Fruit fly (Drosophila melanogaster) whole organism, embryonic: ENCODE data around the gene CG4338.
A peak's percentile ranks its signal among the peaks of the same experiment; 100 is the strongest.

Experiments
- Abd-B ChIP-seq: fragments of 200-800 bp; sonication (Bioruptor generic); optimal IDR thresholded peaks from 2 replicates; lab custom pipeline; 2018; ENCODE audit warnings: missing biosample characterization, mild to moderate bottlenecking, missing genetic modification characterization, moderate library complexity
- Asciz ChIP-seq: fragments of 200-800 bp; sonication (Bioruptor generic); optimal IDR thresholded peaks from 2 replicates; lab custom pipeline; 2017; ENCODE audit warnings: missing biosample characterization, mild to moderate bottlenecking, missing genetic modification characterization, missing genetic modification reagents
- Bdp1 ChIP-seq: fragments of 200-800 bp; sonication (Bioruptor generic); optimal IDR thresholded peaks from 3 replicates; lab custom pipeline; 2016; ENCODE audit warnings: missing biosample characterization, missing genetic modification characterization
- Blimp-1 ChIP-seq: fragments of 200-800 bp; sonication (Bioruptor generic); optimal IDR thresholded peaks from 3 replicates; lab custom pipeline; 2018; ENCODE audit warnings: missing biosample characterization, missing genetic modification characterization, mild to moderate bottlenecking, moderate library complexity, missing genetic modification reagents
- CG10979 ChIP-seq: fragments of 200-800 bp; sonication (Bioruptor generic); optimal IDR thresholded peaks from 2 replicates; lab custom pipeline; 2018; ENCODE audit warnings: missing biosample characterization, mild to moderate bottlenecking, missing genetic modification characterization, moderate library complexity
- CG11093 ChIP-seq: fragments of 200-800 bp; sonication (Bioruptor generic); IDR thresholded peaks from 3 replicates; pipeline ENCODE4 v1.3.6; 2022; ENCODE audit warnings: missing biosample characterization, missing genetic modification characterization
- CG12155 ChIP-seq: fragments of 200-800 bp; sonication (Bioruptor generic); optimal IDR thresholded peaks from 3 replicates; lab custom pipeline; 2016; ENCODE audit warnings: missing biosample characterization, missing genetic modification characterization
- CG13287 ChIP-seq: fragments of 200-800 bp; sonication (Bioruptor generic); IDR thresholded peaks from 2 replicates; pipeline ENCODE4 v1.3.6; 2022; ENCODE audit warnings: missing biosample characterization, missing genetic modification characterization; ENCODE audit not compliant: partially characterized antibody
- CG13424 ChIP-seq: fragments of 200-800 bp; sonication (Bioruptor generic); optimal IDR thresholded peaks from 2 replicates; lab custom pipeline; 2019; ENCODE audit warnings: missing biosample characterization, mild to moderate bottlenecking, missing genetic modification characterization, moderate library complexity
- CG15696 ChIP-seq: fragments of 200-800 bp; sonication (Bioruptor generic); optimal IDR thresholded peaks from 2 replicates; lab custom pipeline; 2019; ENCODE audit warnings: missing biosample characterization, mild to moderate bottlenecking, missing genetic modification characterization, moderate library complexity
- CG17359 ChIP-seq: fragments of 200-800 bp; sonication (Bioruptor generic); optimal IDR thresholded peaks from 3 replicates; lab custom pipeline; 2018; ENCODE audit warnings: missing biosample characterization, mild to moderate bottlenecking, missing genetic modification characterization, moderate library complexity
- CG17829 ChIP-seq: fragments of 200-800 bp; optimal IDR thresholded peaks from 2 replicates; lab custom pipeline; 2019; ENCODE audit warnings: missing biosample characterization, mild to moderate bottlenecking, missing genetic modification characterization, moderate library complexity
- CG18262 ChIP-seq: fragments of 200-800 bp; optimal IDR thresholded peaks from 3 replicates; lab custom pipeline; 2019; ENCODE audit warnings: missing biosample characterization, mild to moderate bottlenecking, missing genetic modification characterization, moderate library complexity
- CG2116 ChIP-seq: fragments of 200-800 bp; sonication (Bioruptor generic); optimal IDR thresholded peaks from 3 replicates; lab custom pipeline; 2018; ENCODE audit warnings: missing biosample characterization, mild to moderate bottlenecking, missing genetic modification characterization
- CG2199 ChIP-seq: fragments of 200-800 bp; sonication (Bioruptor generic); IDR thresholded peaks from 3 replicates; pipeline ENCODE4 v1.3.6; 2022; ENCODE audit warnings: missing biosample characterization, missing genetic modification characterization
- CG4360 ChIP-seq: fragments of 200-800 bp; sonication (Bioruptor generic); IDR thresholded peaks from 2 replicates; pipeline ENCODE4 v1.3.6; 2022; ENCODE audit warnings: missing biosample characterization, missing genetic modification characterization
- CG6683 ChIP-seq: fragments of 200-800 bp; sonication (Bioruptor generic); optimal IDR thresholded peaks from 2 replicates; lab custom pipeline; 2017; ENCODE audit warnings: missing biosample characterization, mild to moderate bottlenecking, missing genetic modification characterization, missing genetic modification reagents
- CHES-1-like ChIP-seq: fragments of 200-800 bp; sonication (Bioruptor generic); optimal IDR thresholded peaks from 2 replicates; lab custom pipeline; 2016; ENCODE audit warnings: missing biosample characterization, missing genetic modification characterization
- Dad ChIP-seq: fragments of 200-800 bp; sonication (Bioruptor generic); optimal IDR thresholded peaks from 3 replicates; lab custom pipeline; 2016; ENCODE audit warnings: missing biosample characterization, missing genetic modification characterization
- Dbx ChIP-seq: fragments of 200-800 bp; sonication (Bioruptor generic); IDR thresholded peaks from 3 replicates; pipeline ENCODE4 v1.3.6; 2022; ENCODE audit warnings: missing biosample characterization, missing genetic modification characterization
- Deaf1 ChIP-seq: fragments of 200-800 bp; optimal IDR thresholded peaks from 3 replicates; lab custom pipeline; 2019; ENCODE audit warnings: missing biosample characterization, mild to moderate bottlenecking, missing genetic modification characterization, moderate library complexity
- Ets97D ChIP-seq: fragments of 200-800 bp; sonication (Bioruptor generic); optimal IDR thresholded peaks from 3 replicates; lab custom pipeline; 2016; ENCODE audit warnings: missing biosample characterization, missing genetic modification characterization
- H2.0 ChIP-seq: fragments of 200-800 bp; sonication (Bioruptor generic); IDR thresholded peaks from 2 replicates; pipeline ENCODE4 v1.3.6; 2022; ENCODE audit warnings: missing biosample characterization, missing genetic modification characterization
- HLHmδ ChIP-seq: fragments of 200-800 bp; sonication (Bioruptor generic); optimal IDR thresholded peaks from 2 replicates; lab custom pipeline; 2018; ENCODE audit warnings: missing biosample characterization, mild to moderate bottlenecking, missing genetic modification characterization, moderate library complexity
- NC2α ChIP-seq: fragments of 200-800 bp; sonication (Bioruptor generic); optimal IDR thresholded peaks from 2 replicates; lab custom pipeline; 2016; ENCODE audit warnings: missing biosample characterization, missing genetic modification characterization
- Scr ChIP-seq: fragments of 200-800 bp; sonication (Bioruptor generic); IDR thresholded peaks from 2 replicates; pipeline ENCODE4 v1.3.6; 2022; ENCODE audit warnings: missing biosample characterization, missing genetic modification characterization; ENCODE audit not compliant: partially characterized antibody
- abd-A ChIP-seq: fragments of 200-800 bp; sonication (Bioruptor generic); optimal IDR thresholded peaks from 3 replicates; lab custom pipeline; 2019; ENCODE audit warnings: missing biosample characterization, mild to moderate bottlenecking, missing genetic modification characterization, moderate library complexity
- ap ChIP-seq: fragments of 200-800 bp; sonication (Bioruptor generic); IDR thresholded peaks from 2 replicates; pipeline ENCODE4 v1.3.6; 2022; ENCODE audit warnings: missing biosample characterization, missing genetic modification characterization
- bab2 ChIP-seq: fragments of 200-800 bp; sonication (Bioruptor generic); optimal IDR thresholded peaks from 2 replicates; lab custom pipeline; 2016; ENCODE audit warnings: missing biosample characterization, missing genetic modification characterization
- btn ChIP-seq: fragments of 200-800 bp; sonication (Bioruptor generic); optimal IDR thresholded peaks from 2 replicates; lab custom pipeline; 2016; ENCODE audit warnings: missing biosample characterization, missing genetic modification characterization
- crol ChIP-seq: fragments of 200-800 bp; sonication (Bioruptor generic); IDR thresholded peaks from 2 replicates; pipeline ENCODE4 v1.3.6; 2022; ENCODE audit warnings: missing biosample characterization, missing genetic modification characterization
- da ChIP-seq: fragments of 200-800 bp; sonication (Bioruptor generic); optimal IDR thresholded peaks from 2 replicates; lab custom pipeline; 2016; ENCODE audit warnings: missing biosample characterization, missing genetic modification characterization
- dm ChIP-seq: fragments of 200-800 bp; sonication (Bioruptor generic); optimal IDR thresholded peaks from 3 replicates; lab custom pipeline; 2016; ENCODE audit warnings: missing biosample characterization, missing genetic modification characterization
- dmrt11E ChIP-seq: fragments of 200-800 bp; sonication (Bioruptor generic); optimal IDR thresholded peaks from 3 replicates; lab custom pipeline; 2018; ENCODE audit warnings: missing biosample characterization, mild to moderate bottlenecking, missing genetic modification characterization, moderate library complexity
- fu2 ChIP-seq: fragments of 200-800 bp; sonication (Bioruptor generic); optimal IDR thresholded peaks from 2 replicates; lab custom pipeline; 2016; ENCODE audit warnings: missing biosample characterization, missing genetic modification characterization
- gfzf ChIP-seq: fragments of 200-800 bp; sonication (Bioruptor generic); optimal IDR thresholded peaks from 2 replicates; lab custom pipeline; 2016; ENCODE audit warnings: missing biosample characterization, mild to moderate bottlenecking, missing genetic modification characterization, moderate library complexity
- hb ChIP-seq: fragments of 200-800 bp; sonication (Bioruptor generic); IDR thresholded peaks from 3 replicates; pipeline ENCODE4 v1.3.6; 2022; ENCODE audit warnings: missing biosample characterization, missing genetic modification characterization; ENCODE audit not compliant: partially characterized antibody
- jumu ChIP-seq: fragments of 200-800 bp; sonication (Bioruptor generic); optimal IDR thresholded peaks from 3 replicates; lab custom pipeline; 2016; ENCODE audit warnings: missing biosample characterization, missing genetic modification characterization
- knrl ChIP-seq: fragments of 200-800 bp; sonication (Bioruptor generic); IDR thresholded peaks from 3 replicates; pipeline ENCODE4 v1.3.6; 2022; ENCODE audit warnings: missing biosample characterization, missing genetic modification characterization; ENCODE audit not compliant: partially characterized antibody
- lilli ChIP-seq: fragments of 200-800 bp; sonication (Bioruptor generic); optimal IDR thresholded peaks from 3 replicates; lab custom pipeline; 2016; ENCODE audit warnings: missing biosample characterization, missing genetic modification characterization
- nerfin-1 ChIP-seq: fragments of 200-800 bp; sonication (Bioruptor generic); optimal IDR thresholded peaks from 3 replicates; lab custom pipeline; 2019; ENCODE audit warnings: missing biosample characterization, mild to moderate bottlenecking, missing genetic modification characterization, moderate library complexity
- nom ChIP-seq: fragments of 200-800 bp; sonication (Bioruptor generic); optimal IDR thresholded peaks from 2 replicates; lab custom pipeline; 2017; ENCODE audit warnings: missing biosample characterization, missing genetic modification characterization, mild to moderate bottlenecking, moderate library complexity, missing genetic modification reagents
- org-1 ChIP-seq: fragments of 200-800 bp; sonication (Bioruptor generic); optimal IDR thresholded peaks from 2 replicates; lab custom pipeline; 2017; ENCODE audit warnings: missing biosample characterization, missing genetic modification characterization
- slp2 ChIP-seq: fragments of 200-800 bp; sonication (Bioruptor generic); optimal IDR thresholded peaks from 2 replicates; lab custom pipeline; 2016; ENCODE audit warnings: missing biosample characterization, missing genetic modification characterization
- so ChIP-seq: fragments of 200-800 bp; sonication (Bioruptor generic); IDR thresholded peaks from 3 replicates; pipeline ENCODE4 v1.3.6; 2022; ENCODE audit warnings: missing biosample characterization, missing genetic modification characterization
- sr ChIP-seq: fragments of 200-800 bp; sonication (Bioruptor generic); IDR thresholded peaks from 3 replicates; pipeline ENCODE4 v1.3.6; 2022; ENCODE audit warnings: missing biosample characterization, missing genetic modification characterization
- ssp ChIP-seq: fragments of 200-800 bp; sonication (Bioruptor generic); IDR thresholded peaks from 2 replicates; pipeline ENCODE4 v1.3.6; 2022; ENCODE audit warnings: missing biosample characterization, missing genetic modification characterization
- stc ChIP-seq: fragments of 200-800 bp; sonication (Bioruptor generic); IDR thresholded peaks from 2 replicates; pipeline ENCODE4 v1.3.6; 2022; ENCODE audit warnings: missing biosample characterization, missing genetic modification characterization
- trem ChIP-seq: fragments of 200-800 bp; optimal IDR thresholded peaks from 3 replicates; lab custom pipeline; 2019; ENCODE audit warnings: missing biosample characterization, mild to moderate bottlenecking, missing genetic modification characterization, moderate library complexity
- wdn ChIP-seq: fragments of 200-800 bp; sonication (Bioruptor generic); IDR thresholded peaks from 2 replicates; pipeline ENCODE4 v1.3.6; 2022; ENCODE audit warnings: missing biosample characterization, missing genetic modification characterization

The CG4338 gene

dm6 chr3R:15275158-15275623 lies at the start of gene CG4338, which contains the start of gene Cp190 (continued):
- peak; percentile 35 for TF ChIP-seq btn (GFP tag; lab: Kevin White, UChicago)
- TF ChIP-seq org-1 (GFP tag; lab: Kevin White, UChicago) = peak; percentile 96
- TF ChIP-seq CG13424 (tag; lab: Kevin White, UChicago) = peak; percentile 99
- TF ChIP-seq crol (GFP tag; lab: Robert Waterston, UW) = peak; percentile 71
- peak; percentile 94 for TF ChIP-seq Ets97D (GFP tag; lab: Kevin White, UChicago)
- TF ChIP-seq abd-A (tag; lab: Kevin White, UChicago) = no peak
- TF ChIP-seq Dbx (GFP tag; lab: Robert Waterston, UW) = peak; percentile 98
- TF ChIP-seq hb (GFP tag; lab: Robert Waterston, UW) = peak; percentile 72
- peak; percentile 75 for TF ChIP-seq slp2 (GFP tag; lab: Kevin White, UChicago)
- peak; percentile 93 for TF ChIP-seq bab2 (GFP tag; lab: Kevin White, UChicago)
- peak; percentile 89 for TF ChIP-seq dm (GFP tag; lab: Kevin White, UChicago)
- peak; percentile 89; the same call in 2 of the 3 replicates for TF ChIP-seq CG2199 (GFP tag; lab: Robert Waterston, UW)
- peak; percentile 91 for TF ChIP-seq ssp
- peak; percentile 97 for TF ChIP-seq CG12155 (GFP tag; lab: Kevin White, UChicago)
- peak; percentile 97 for TF ChIP-seq Blimp-1 (GFP tag; lab: Kevin White, UChicago)
- peak; percentile 98 for TF ChIP-seq CG17359 (tag; lab: Kevin White, UChicago)
- TF ChIP-seq trem (tag; lab: Kevin White, UChicago) = peak; percentile 97
- peak; percentile 99 for TF ChIP-seq Abd-B (GFP tag; lab: Kevin White, UChicago)
- TF ChIP-seq Dad (GFP tag; lab: Kevin White, UChicago) = peak; percentile 87
- peak; percentile 99 for TF ChIP-seq CG2116 (GFP tag; lab: Kevin White, UChicago)
- peak; percentile 99 for TF ChIP-seq CG17829 (tag; lab: Kevin White, UChicago)
- peak; percentile 93 for TF ChIP-seq CG6683 (GFP tag; lab: Kevin White, UChicago)
- peak; percentile 96 for TF ChIP-seq Asciz (GFP tag; lab: Kevin White, UChicago)
- peak; percentile 99 for TF ChIP-seq CG18262 (tag; lab: Kevin White, UChicago)
- TF ChIP-seq ap (GFP tag; lab: Robert Waterston, UW) = peak; percentile 91
- TF ChIP-seq Scr (GFP tag; lab: Robert Waterston, UW) = peak; percentile 76
- peak; percentile 98 for TF ChIP-seq lilli (GFP tag; lab: Kevin White, UChicago)
- TF ChIP-seq so (GFP tag; lab: Robert Waterston, UW) = peak; percentile 96
- peak; percentile 86 for TF ChIP-seq jumu (GFP tag; lab: Kevin White, UChicago)
- TF ChIP-seq fu2 (GFP tag; lab: Kevin White, UChicago) = peak; percentile 85
- TF ChIP-seq nerfin-1 (tag; lab: Kevin White, UChicago) = peak; percentile 98
- peak; percentile 88 for TF ChIP-seq Deaf1 (tag; lab: Kevin White, UChicago)
- peak; percentile 96 for TF ChIP-seq CG11093 (GFP tag; lab: Robert Waterston, UW)
- peak; percentile 72 for TF ChIP-seq NC2α (GFP tag; lab: Kevin White, UChicago)
- peak; percentile 96 for TF ChIP-seq stc (GFP tag; lab: Robert Waterston, UW)
- peak; percentile 98 for TF ChIP-seq CG10979 (tag; lab: Kevin White, UChicago)
- TF ChIP-seq CG15696 = peak; percentile 99
- peak; percentile 73 for TF ChIP-seq da (GFP tag; lab: Kevin White, UChicago)
- peak; percentile 80 for TF ChIP-seq CG13287 (GFP tag; lab: Robert Waterston, UW)
- TF ChIP-seq wdn (GFP tag; lab: Robert Waterston, UW) = peak; percentile 95
- TF ChIP-seq gfzf (GFP tag; lab: Kevin White, UChicago) = peak; percentile 43
- TF ChIP-seq CG4360 (GFP tag; lab: Robert Waterston, UW) = peak; percentile 71
- TF ChIP-seq Bdp1 (GFP tag; lab: Kevin White, UChicago) = peak; percentile 87
- TF ChIP-seq knrl = peak; percentile 81
- TF ChIP-seq nom = peak; percentile 95
- peak; percentile 99 for TF ChIP-seq dmrt11E
- TF ChIP-seq CHES-1-like (GFP tag; lab: Kevin White, UChicago) = peak; percentile 89
- peak; percentile 51; the same call in 1 of the 3 replicates for TF ChIP-seq sr (GFP tag; lab: Robert Waterston, UW)
- peak; percentile 3 for TF ChIP-seq HLHmδ (GFP tag; lab: Kevin White, UChicago)
- peak; percentile 95 for TF ChIP-seq H2.0 (GFP tag; lab: Robert Waterston, UW)
